Fruit fly (Drosophila melanogaster): Measurements from ENCODE around the gene CG16986.

The CG16986 gene

DNA sequence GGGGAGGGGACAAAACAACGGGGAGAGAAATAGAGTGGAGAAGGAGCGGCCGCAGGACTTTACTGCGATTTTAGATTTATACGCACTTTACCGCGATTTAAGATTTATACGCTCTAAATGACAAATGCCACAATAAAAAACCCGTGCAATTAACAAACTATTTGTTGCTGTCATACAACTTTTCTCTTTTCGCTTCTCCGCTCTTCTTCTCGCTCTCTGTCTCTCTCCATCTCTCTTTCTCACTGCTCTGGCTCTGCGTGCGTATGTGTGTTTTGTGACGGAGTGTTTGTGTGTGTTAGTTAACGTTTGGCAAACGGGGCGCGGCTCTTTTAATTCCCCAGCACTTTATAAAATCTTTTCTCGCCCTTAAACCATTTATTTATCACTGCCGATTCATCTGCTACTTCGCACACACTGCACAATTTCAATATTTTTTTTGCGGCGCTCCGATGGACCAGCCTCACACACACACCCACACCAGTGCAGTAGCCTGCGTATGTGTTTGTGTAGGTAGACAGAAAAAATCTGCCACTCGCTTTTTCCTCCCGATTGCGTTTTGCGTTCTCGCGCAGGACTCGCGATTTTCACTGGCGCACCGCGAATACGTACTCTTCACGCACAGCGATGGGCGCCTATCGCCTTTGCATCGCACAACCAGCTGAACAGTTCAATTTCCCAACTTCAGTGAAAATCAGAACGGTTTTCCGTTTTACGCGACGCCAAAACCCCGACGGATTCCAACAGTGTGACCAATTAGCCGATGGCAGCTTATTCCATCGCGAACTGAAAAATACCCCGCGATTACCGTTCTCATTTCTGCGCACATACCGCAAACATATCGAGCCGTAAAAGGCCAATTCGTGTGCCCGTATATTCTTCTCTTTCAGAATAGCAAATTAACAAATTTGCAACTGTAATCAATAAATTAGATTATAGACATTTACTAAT is 14.1 kb upstream of the CG16986 start, which contains the start of gene msn (continued):
- TF ChIP-seq HLH4C (GFP tag; IDR thresholded peaks at IDR 0.05; ENCODE audit: partially characterized antibody): peak; percentile 53; the same call in 2 of the 3 replicates
- TF ChIP-seq Adf1 (GFP tag; IDR thresholded peaks at IDR 0.05): peak; percentile 66
- no peak for TF ChIP-seq hth (optimal IDR thresholded peaks at IDR 0.05)
- TF ChIP-seq CG1024 (GFP tag; IDR thresholded peaks at IDR 0.05): peak; percentile 5; the same call in 1 of the 2 replicates
- no peak for TF ChIP-seq run (tag; optimal IDR thresholded peaks at IDR 0.05)
- peak; percentile 12 for TF ChIP-seq CG13894 (tag; optimal IDR thresholded peaks at IDR 0.05)
- TF ChIP-seq tap (tag; optimal IDR thresholded peaks at IDR 0.05): no peak
- TF ChIP-seq nmo (GFP tag; optimal IDR thresholded peaks at IDR 0.05): no peak
- no peak for TF ChIP-seq CG8765 (GFP tag; IDR thresholded peaks at IDR 0.05)
- TF ChIP-seq gt (GFP tag; IDR thresholded peaks at IDR 0.05): no peak
- peak; percentile 62 for TF ChIP-seq NC2β (GFP tag; optimal IDR thresholded peaks at IDR 0.05)
- TF ChIP-seq CG16813 (GFP tag; IDR thresholded peaks at IDR 0.05; ENCODE audit: partially characterized antibody): peak; percentile 40; the same call in 1 of the 3 replicates
- no peak for TF ChIP-seq chif (GFP tag; optimal IDR thresholded peaks at IDR 0.05)
- no peak for TF ChIP-seq schlank (tag; optimal IDR thresholded peaks at IDR 0.05)
- no peak for TF ChIP-seq CG15073 (GFP tag; optimal IDR thresholded peaks at IDR 0.05)
- TF ChIP-seq CG18599 (GFP tag; optimal IDR thresholded peaks at IDR 0.05): peak; percentile 36
- TF ChIP-seq CG17912 (GFP tag; optimal IDR thresholded peaks at IDR 0.05): peak; percentile 47
- TF ChIP-seq Lhr (GFP tag; optimal IDR thresholded peaks at IDR 0.05): peak; percentile 38
- TF ChIP-seq sob (GFP tag; IDR thresholded peaks at IDR 0.05): peak; percentile 49; the same call in 1 of the 2 replicates
- peak; percentile 92 for TF ChIP-seq MESR4 (GFP tag; optimal IDR thresholded peaks at IDR 0.05)
- no peak for TF ChIP-seq CG14667 (GFP tag; IDR thresholded peaks at IDR 0.05)
- peak; percentile 41 for TF ChIP-seq CG10431 (GFP tag; optimal IDR thresholded peaks at IDR 0.05)
- no peak for TF ChIP-seq Poxn (GFP tag; IDR thresholded peaks at IDR 0.05)
- TF ChIP-seq Side (GFP tag; optimal IDR thresholded peaks at IDR 0.05): peak; percentile 8
- no peak for TF ChIP-seq CG16779 (GFP tag; IDR thresholded peaks at IDR 0.05)
- peak; percentile 30 for TF ChIP-seq E2f2 (GFP tag; IDR thresholded peaks at IDR 0.05)
- TF ChIP-seq maf-S (GFP tag; optimal IDR thresholded peaks at IDR 0.05): no peak
- peak; percentile 55 for TF ChIP-seq kah (GFP tag; optimal IDR thresholded peaks at IDR 0.05)
- no peak for TF ChIP-seq CG3726 (GFP tag; IDR thresholded peaks at IDR 0.05)
- no peak for TF ChIP-seq pfk (GFP tag; optimal IDR thresholded peaks at IDR 0.05)
- TF ChIP-seq NK7.1 (GFP tag; optimal IDR thresholded peaks at IDR 0.05): no peak
- peak; percentile 39; the same call in 1 of the 2 replicates for TF ChIP-seq Drgx (GFP tag; IDR thresholded peaks at IDR 0.05)
- TF ChIP-seq CG4360 (GFP tag; IDR thresholded peaks at IDR 0.05): no peak
- no peak for TF ChIP-seq dan (GFP tag; IDR thresholded peaks at IDR 0.05)
- TF ChIP-seq fu2 (GFP tag; optimal IDR thresholded peaks at IDR 0.05): peak; percentile 3
- no peak for TF ChIP-seq CkIIα-i1 (GFP tag; IDR thresholded peaks at IDR 0.05)
- peak; percentile 94 for TF ChIP-seq Jarid2 (GFP tag; optimal IDR thresholded peaks at IDR 0.05)
- TF ChIP-seq CG13424 (tag; optimal IDR thresholded peaks at IDR 0.05): no peak
- TF ChIP-seq tin (GFP tag; optimal IDR thresholded peaks at IDR 0.05): no peak
- TF ChIP-seq cas (GFP tag; IDR thresholded peaks at IDR 0.05): peak; percentile 23; the same call in 1 of the 2 replicates
- TF ChIP-seq Tbp (GFP tag; optimal IDR thresholded peaks at IDR 0.05): no peak
- TF ChIP-seq onecut (GFP tag; IDR thresholded peaks at IDR 0.05): peak; percentile 17
- peak; percentile 52; the same call in 1 of the 2 replicates for TF ChIP-seq Atf6 (GFP tag; IDR thresholded peaks at IDR 0.05)
- TF ChIP-seq CTCF (GFP tag; optimal IDR thresholded peaks at IDR 0.05): no peak
- peak; percentile 20 for TF ChIP-seq PHDP (tag; optimal IDR thresholded peaks at IDR 0.05)
- no peak for TF ChIP-seq CG7556 (GFP tag; optimal IDR thresholded peaks at IDR 0.05)
- TF ChIP-seq CG13296 (GFP tag; optimal IDR thresholded peaks at IDR 0.05): peak; percentile 26
- TF ChIP-seq insv (GFP tag; optimal IDR thresholded peaks at IDR 0.05): peak in 1 of 2 experiments; percentile 90
- TF ChIP-seq CG7786 (GFP tag; optimal IDR thresholded peaks at IDR 0.05): no peak
- TF ChIP-seq Sox100B (GFP tag; optimal IDR thresholded peaks at IDR 0.05): no peak

Measured in whole organism, embryonic.